Worm (Caenorhabditis elegans) whole organism, early embryonic: ENCODE results near the gene srbc-44.

Experiments
- B0310.2 ChIP-seq: sonication (generic microtip); optimal IDR thresholded peaks from 2 replicates; lab custom pipeline; 2016; ENCODE audit warnings: mild to moderate bottlenecking, missing genetic modification characterization, missing compliant biosample characterization
- F13C5.2 ChIP-seq: sonication (generic microtip); optimal IDR thresholded peaks from 2 replicates; lab custom pipeline; 2017; ENCODE audit warnings: mild to moderate bottlenecking, missing genetic modification characterization, inconsistent platforms, missing compliant biosample characterization
- aly-1 ChIP-seq: sonication (generic microtip); optimal IDR thresholded peaks from 2 replicates; lab custom pipeline; 2016; ENCODE audit warnings: missing genetic modification characterization, missing compliant biosample characterization
- ama-1 ChIP-seq: fragments of 150-350 bp; optimal IDR thresholded peaks from 2 replicates; lab custom pipeline; 2014
- ceh-36 ChIP-seq: sonication (generic microtip); optimal IDR thresholded peaks from 2 replicates; lab custom pipeline; 2016; ENCODE audit warnings: missing genetic modification characterization, inconsistent platforms, missing compliant biosample characterization
- ets-7 ChIP-seq: sonication (generic microtip); optimal IDR thresholded peaks from 2 replicates; lab custom pipeline; 2016; ENCODE audit warnings: missing genotype, missing genetic modification characterization, missing compliant biosample characterization
- flt-1 ChIP-seq: fragments of 200-800 bp; sonication (Bioruptor generic); IDR thresholded peaks from 2 replicates; pipeline ENCODE4 v1.3.6; 2022; ENCODE audit warnings: missing genetic modification characterization, missing compliant biosample characterization
- hnd-1 ChIP-seq: sonication (generic microtip); optimal IDR thresholded peaks from 2 replicates; lab custom pipeline; 2016; ENCODE audit warnings: missing genetic modification characterization, missing compliant biosample characterization
- pes-1 ChIP-seq: fragments of 200-800 bp; sonication (Bioruptor generic); IDR thresholded peaks from 2 replicates; pipeline ENCODE4 v1.3.6; 2022; ENCODE audit warnings: missing genetic modification reagents, missing genetic modification characterization, missing compliant biosample characterization
- scrt-1 ChIP-seq: fragments of 200-800 bp; sonication (Bioruptor generic); IDR thresholded peaks from 2 replicates; pipeline ENCODE4 v1.3.6; 2022; ENCODE audit warnings: missing genetic modification characterization, missing compliant biosample characterization
- tbx-11 ChIP-seq: fragments of 200-800 bp; sonication (Bioruptor generic); IDR thresholded peaks from 2 replicates; pipeline ENCODE4 v1.3.6; 2022; ENCODE audit warnings: missing genetic modification characterization, missing compliant biosample characterization
- tbx-37 ChIP-seq: fragments of 200-800 bp; sonication (Bioruptor generic); conservative IDR thresholded peaks from 2 replicates; pipeline ENCODE4 v1.3.6; 2022; ENCODE audit warnings: missing genetic modification reagents, missing genetic modification characterization, missing compliant biosample characterization
- tra-4 ChIP-seq: sonication (generic microtip); optimal IDR thresholded peaks from 2 replicates; lab custom pipeline; 2017; ENCODE audit warnings: missing genetic modification characterization, missing compliant biosample characterization

- TF ChIP-seq B0310.2 (tag; lab: Kevin White, UChicago) (no peak), ama-1 (lab: Kevin White, UChicago) (no peak), aly-1 (no peak), ets-7 (no peak), tra-4 (tag; lab: Kevin White, UChicago) (no peak), pes-1 (GFP tag; lab: Robert Waterston, UW) (no peak), F13C5.2 (no peak), ceh-36 (no peak), flt-1 (GFP tag; lab: Robert Waterston, UW) (no peak), tbx-11 (no peak), scrt-1 (GFP tag; lab: Robert Waterston, UW) (no peak), hnd-1 (tag; lab: Kevin White, UChicago) (no peak), tbx-37 (GFP tag; lab: Robert Waterston, UW) (no peak)
Measured at ce11 chrV:12741684-12742083, 46.7 kb downstream of the srbc-44 start, which contains the start of gene hrg-7.
